Worm (Caenorhabditis elegans) whole organism, L4/young adult: ENCODE data around the gene nhr-135.

Experiments used
- W03F9.2 ChIP-seq: fragments of 150-350 bp; optimal IDR thresholded peaks from 2 replicates; lab custom pipeline; 2014; ENCODE audit warnings: missing biosample characterization, missing genetic modification characterization
- dao-5 ChIP-seq: sonication (generic microtip); optimal IDR thresholded peaks from 2 replicates; lab custom pipeline; 2016; ENCODE audit warnings: missing genotype, missing genetic modification characterization, moderate library complexity, missing compliant biosample characterization
- him-1 ChIP-seq: sonication (generic microtip); optimal IDR thresholded peaks from 2 replicates; lab custom pipeline; 2016; ENCODE audit warnings: missing genotype, missing genetic modification reagents, missing genetic modification characterization, missing compliant biosample characterization

- TF ChIP-seq him-1 (no peak), dao-5 (tag; lab: Kevin White, UChicago) (no peak), W03F9.2 (tag; lab: Kevin White, UChicago) (no peak)
Measured at ce11 chrV:7123188-7123708, 29.7 kb upstream of the nhr-135 start, which contains the start of gene lmd-5.
